Worm (Caenorhabditis elegans): ENCODE results near the gene Y32G9A.3.

The Y32G9A.3 gene

DNA sequence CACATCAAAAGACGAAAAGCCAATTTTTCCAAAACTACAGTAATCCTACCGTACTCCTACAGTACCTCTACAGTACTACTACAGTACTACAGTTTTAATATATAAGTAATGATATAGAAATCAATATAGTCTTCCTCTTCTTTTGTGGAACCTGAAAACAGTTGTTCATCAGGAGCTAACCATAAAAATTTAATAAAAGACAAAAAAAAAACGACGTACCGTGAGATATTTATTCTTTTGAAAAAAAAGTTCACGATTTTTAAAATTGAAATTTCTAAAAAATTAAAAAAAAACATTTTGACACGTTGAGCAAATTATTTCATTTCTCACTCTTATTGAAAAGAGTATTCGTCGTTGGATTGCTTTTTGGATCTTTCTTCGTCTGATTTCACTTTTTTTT lies at the start of gene Y32G9A.3:
TSS of gene Y32G9A.3 (plus strand) at position 301 of the 400 bp plus-strand sequence.
- no peak for TF ChIP-seq ceh-28 (tag; optimal IDR thresholded peaks at IDR 0.05)

- no peak for TF ChIP-seq mdl-1 (tag; optimal IDR thresholded peaks at IDR 0.05)
- no peak for TF ChIP-seq nhr-43 (tag; optimal IDR thresholded peaks at IDR 0.05; ENCODE audit: poor library complexity, severe bottlenecking)
- no peak for TF ChIP-seq fos-1 (tag; optimal IDR thresholded peaks at IDR 0.05)
Measured at ce11 chrV:1862954-1863353, 48.2 kb upstream of the Y32G9A.3 start.

- peak; percentile 99 for TF ChIP-seq nfya-1 (tag; optimal IDR thresholded peaks at IDR 0.05; ENCODE audit: insufficient read depth)
- no peak for TF ChIP-seq nhr-12 (tag; optimal IDR thresholded peaks at IDR 0.05)
Measured at ce11 chrV:1864997-1865396, 46.2 kb upstream of the Y32G9A.3 start.

ce11 chrV:1868025-1868424 lies 43.2 kb upstream of the Y32G9A.3 start:
- no peak for TF ChIP-seq lsy-12 (tag; optimal IDR thresholded peaks at IDR 0.05)
- no peak for TF ChIP-seq ceh-82 (tag; optimal IDR thresholded peaks at IDR 0.05)
- TF ChIP-seq daf-12 (tag; optimal IDR thresholded peaks at IDR 0.05): no peak
- no peak for TF ChIP-seq lin-15B (tag; optimal IDR thresholded peaks at IDR 0.05)
- no peak for TF ChIP-seq nhr-25 (tag; optimal IDR thresholded peaks at IDR 0.05)
- no peak for TF ChIP-seq nhr-67 (tag; optimal IDR thresholded peaks at IDR 0.05)
- TF ChIP-seq nhr-237 (tag; optimal IDR thresholded peaks at IDR 0.05): no peak
- no peak for TF ChIP-seq ceh-16 (tag; optimal IDR thresholded peaks at IDR 0.05)
- TF ChIP-seq elt-1 (tag; optimal IDR thresholded peaks at IDR 0.05): no peak
- TF ChIP-seq pha-4 (tag; optimal IDR thresholded peaks at IDR 0.05): no peak
- no peak for TF ChIP-seq jun-1 (tag; optimal IDR thresholded peaks at IDR 0.05)

ce11 chrV:1868596-1869263 lies 42.5 kb upstream of the Y32G9A.3 start, which contains the start of gene knl-3:
knl-3 (plus strand) TSS chrV:1869213.
- no peak for TF ChIP-seq mml-1 (tag; optimal IDR thresholded peaks at IDR 0.05)
- no peak for TF ChIP-seq nhr-77 (tag; optimal IDR thresholded peaks at IDR 0.05)
- TF ChIP-seq nhr-28 (tag; optimal IDR thresholded peaks at IDR 0.05): no peak
- TF ChIP-seq fkh-2 (tag; optimal IDR thresholded peaks at IDR 0.05): no peak
- peak; percentile 96 for TF ChIP-seq lin-15B (tag; optimal IDR thresholded peaks at IDR 0.05)
- TF ChIP-seq ama-1 (optimal IDR thresholded peaks at IDR 0.05): no peak
- no peak for TF ChIP-seq unc-62 (GFP tag; optimal IDR thresholded peaks at IDR 0.05)
- TF ChIP-seq nhr-23 (tag; optimal IDR thresholded peaks at IDR 0.05): peak; percentile 95
- peak; percentile 71 for TF ChIP-seq hmg-11 (tag; optimal IDR thresholded peaks at IDR 0.05)
- peak; percentile 7 for TF ChIP-seq nhr-67 (tag; optimal IDR thresholded peaks at IDR 0.05)
- TF ChIP-seq jun-1 (tag; optimal IDR thresholded peaks at IDR 0.05): peak; percentile 32
- peak; percentile 69 for TF ChIP-seq tbx-2 (tag; optimal IDR thresholded peaks at IDR 0.05)
- TF ChIP-seq pha-4 (tag; optimal IDR thresholded peaks at IDR 0.05): peak; percentile 93
- TF ChIP-seq nhr-25 (tag; optimal IDR thresholded peaks at IDR 0.05): peak; percentile 82
- TF ChIP-seq lin-39 (tag; optimal IDR thresholded peaks at IDR 0.05): peak; percentile 85
- TF ChIP-seq snpc-4 (tag; optimal IDR thresholded peaks at IDR 0.05): peak; percentile 80
- TF ChIP-seq R02D3.7 (tag; optimal IDR thresholded peaks at IDR 0.05): peak; percentile 74
- peak; percentile 90 for TF ChIP-seq nfya-1 (tag; optimal IDR thresholded peaks at IDR 0.05; ENCODE audit: insufficient read depth)
- TF ChIP-seq pqm-1 (tag; optimal IDR thresholded peaks at IDR 0.05): peak; percentile 16
- peak; percentile 41 for TF ChIP-seq nhr-11 (tag; optimal IDR thresholded peaks at IDR 0.05)
- peak; percentile 72 for TF ChIP-seq ceh-82 (tag; optimal IDR thresholded peaks at IDR 0.05)
- peak; percentile 33 for TF ChIP-seq zag-1 (tag; optimal IDR thresholded peaks at IDR 0.05)
- peak; percentile 29 for TF ChIP-seq fkh-10 (GFP tag; optimal IDR thresholded peaks at IDR 0.05)
- TF ChIP-seq eor-1 (tag; optimal IDR thresholded peaks at IDR 0.05): no peak
- TF ChIP-seq elt-2 (tag; optimal IDR thresholded peaks at IDR 0.05): peak; percentile 65
- no peak for TF ChIP-seq elt-3 (tag; optimal IDR thresholded peaks at IDR 0.05)
- peak; percentile 77 for TF ChIP-seq nhr-43 (tag; optimal IDR thresholded peaks at IDR 0.05; ENCODE audit: poor library complexity, severe bottlenecking)
- TF ChIP-seq aly-2 (tag; optimal IDR thresholded peaks at IDR 0.05): no peak
- no peak for TF ChIP-seq mdl-1 (tag; optimal IDR thresholded peaks at IDR 0.05)
- TF ChIP-seq lsy-12 (tag; optimal IDR thresholded peaks at IDR 0.05): peak; percentile 76
- TF ChIP-seq ceh-28 (tag; optimal IDR thresholded peaks at IDR 0.05): peak; percentile 56

All from whole organism, L3 larva.